Worm (Caenorhabditis elegans): ENCODE data around the gene sms-1.

DNA sequence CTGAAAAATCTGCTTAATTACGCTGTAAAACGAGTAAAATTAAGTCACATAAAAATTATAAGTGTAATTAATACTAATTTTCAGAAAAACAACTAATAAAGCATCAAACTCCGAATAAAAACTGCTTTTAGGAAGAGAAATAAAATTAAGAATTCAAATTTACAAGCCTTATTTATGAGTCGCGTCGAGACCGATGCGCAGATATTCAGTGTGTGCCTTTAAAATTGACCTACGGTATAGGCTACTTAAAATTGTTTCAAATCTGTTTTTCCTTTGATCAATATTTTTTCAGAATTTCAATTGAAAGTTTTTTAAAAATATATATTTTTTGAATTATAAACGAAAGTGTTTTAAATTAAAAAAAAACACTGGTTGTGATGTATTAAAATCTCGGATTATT, at the start of gene sms-1:
- TF ChIP-seq nhr-25 (tag; optimal IDR thresholded peaks at IDR 0.05) (no peak), fkh-2 (tag; optimal IDR thresholded peaks at IDR 0.05) (no peak), mdl-1 (tag; optimal IDR thresholded peaks at IDR 0.05) (no peak), ztf-11 (tag; optimal IDR thresholded peaks at IDR 0.05) (no peak), ceh-9 (tag; optimal IDR thresholded peaks at IDR 0.05) (no peak), pha-4 (tag; optimal IDR thresholded peaks at IDR 0.05) (no peak), fos-1 (tag; optimal IDR thresholded peaks at IDR 0.05) (no peak), nhr-43 (tag; optimal IDR thresholded peaks at IDR 0.05; ENCODE audit: poor library complexity, severe bottlenecking) (no peak), ama-1 (optimal IDR thresholded peaks at IDR 0.05) (no peak), unc-62 (GFP tag; optimal IDR thresholded peaks at IDR 0.05) (no peak), pqm-1 (tag; optimal IDR thresholded peaks at IDR 0.05) (no peak), nhr-77 (tag; optimal IDR thresholded peaks at IDR 0.05) (no peak), skn-1 (tag; optimal IDR thresholded peaks at IDR 0.05) (no peak)
